Worm (Caenorhabditis elegans) whole organism, L2 larva: ENCODE results near the gene pnk-4.

Source experiments
- alr-1 ChIP-seq: fragments of 150-350 bp; optimal IDR thresholded peaks from 2 replicates; lab custom pipeline; 2014; ENCODE audit warnings: missing biosample characterization, missing genetic modification characterization
- nhr-237 ChIP-seq: fragments of 150-350 bp; optimal IDR thresholded peaks from 2 replicates; lab custom pipeline; 2014; ENCODE audit warnings: missing biosample characterization, missing genetic modification characterization

- TF ChIP-seq nhr-237 (tag; lab: Kevin White, UChicago) (no peak), alr-1 (tag; lab: Kevin White, UChicago) (no peak)
Observed at ce11 chrX:5120807-5121206, 33.2 kb downstream of the pnk-4 start.
